Worm (Caenorhabditis elegans) whole organism, late embryonic: ENCODE measurements around the gene Y105C5B.8.

Source experiments
- ama-1 ChIP-seq: fragments of 150-350 bp; optimal IDR thresholded peaks from 2 replicates; lab custom pipeline; 2014
- ceh-34 ChIP-seq: sonication (generic microtip); optimal IDR thresholded peaks from 2 replicates; lab custom pipeline; 2016; ENCODE audit warnings: mild to moderate bottlenecking, missing genetic modification characterization, missing compliant biosample characterization
- ceh-9 ChIP-seq: sonication (generic microtip); optimal IDR thresholded peaks from 2 replicates; lab custom pipeline; 2016; ENCODE audit warnings: mild to moderate bottlenecking, missing genetic modification characterization, inconsistent platforms, missing compliant biosample characterization
- hlh-8 ChIP-seq: sonication (generic microtip); optimal IDR thresholded peaks from 2 replicates; lab custom pipeline; 2016; ENCODE audit warnings: missing genotype, missing genetic modification characterization, missing compliant biosample characterization
- rnt-1 ChIP-seq: sonication (generic microtip); optimal IDR thresholded peaks from 2 replicates; lab custom pipeline; 2016; ENCODE audit warnings: missing genetic modification characterization, missing compliant biosample characterization
- tbx-7 ChIP-seq: sonication (generic microtip); optimal IDR thresholded peaks from 2 replicates; lab custom pipeline; 2016; ENCODE audit warnings: missing genotype, missing genetic modification characterization, missing compliant biosample characterization
- unc-42 ChIP-seq: sonication (generic microtip); optimal IDR thresholded peaks from 2 replicates; lab custom pipeline; 2016; ENCODE audit warnings: missing genotype, missing genetic modification characterization, missing compliant biosample characterization

ce11 chrIV:15953689-15954088 is 27.0 kb upstream of the Y105C5B.8 start:
- TF ChIP-seq unc-42 (no peak), ceh-9 (tag; lab: Kevin White, UChicago) (no peak), tbx-7 (tag; lab: Kevin White, UChicago) (no peak), rnt-1 (tag; lab: Kevin White, UChicago) (no peak), hlh-8 (no peak), ama-1 (no peak), ceh-34 (tag; lab: Kevin White, UChicago) (no peak)
